Fruit fly (Drosophila melanogaster) whole organism, embryonic: ENCODE measurements around the gene CG7781.

Source experiments
- Bgb ChIP-seq: fragments of 200-800 bp; sonication (Bioruptor generic); IDR thresholded peaks from 2 replicates; pipeline ENCODE4 v1.3.6; 2022; ENCODE audit warnings: missing biosample characterization, missing genetic modification characterization; ENCODE audit not compliant: partially characterized antibody
- C15 ChIP-seq: fragments of 200-800 bp; sonication (Bioruptor generic); IDR thresholded peaks from 3 replicates; pipeline ENCODE4 v1.3.6; 2022; ENCODE audit warnings: missing biosample characterization, missing genetic modification characterization
- CG1024 ChIP-seq: fragments of 200-800 bp; sonication (Bioruptor generic); IDR thresholded peaks from 2 replicates; pipeline ENCODE4 v1.3.6; 2022; ENCODE audit warnings: missing biosample characterization, missing genetic modification characterization
- CG10959 ChIP-seq: fragments of 200-800 bp; sonication (Bioruptor generic); IDR thresholded peaks from 2 replicates; pipeline ENCODE4 v1.3.6; 2022; ENCODE audit warnings: missing biosample characterization, missing genetic modification characterization
- CG10979 ChIP-seq: fragments of 200-800 bp; sonication (Bioruptor generic); optimal IDR thresholded peaks from 2 replicates; lab custom pipeline; 2018; ENCODE audit warnings: missing biosample characterization, mild to moderate bottlenecking, missing genetic modification characterization, moderate library complexity
- CG11696 ChIP-seq: fragments of 200-800 bp; sonication (Bioruptor generic); IDR thresholded peaks from 2 replicates; pipeline ENCODE4 v1.3.6; 2022; ENCODE audit warnings: missing biosample characterization, missing genetic modification characterization
- CG12236 ChIP-seq: fragments of 200-800 bp; sonication (Bioruptor generic); optimal IDR thresholded peaks from 2 replicates; lab custom pipeline; 2016; ENCODE audit warnings: missing biosample characterization, missing genetic modification characterization
- CG12769 ChIP-seq: fragments of 200-800 bp; sonication (Bioruptor generic); optimal IDR thresholded peaks from 2 replicates; lab custom pipeline; 2019; ENCODE audit warnings: missing biosample characterization, mild to moderate bottlenecking, missing genetic modification characterization, moderate library complexity
- CG13424 ChIP-seq: fragments of 200-800 bp; sonication (Bioruptor generic); optimal IDR thresholded peaks from 2 replicates; lab custom pipeline; 2019; ENCODE audit warnings: missing biosample characterization, mild to moderate bottlenecking, missing genetic modification characterization, moderate library complexity
- CG15269 ChIP-seq: fragments of 200-800 bp; sonication (Bioruptor generic); optimal IDR thresholded peaks from 2 replicates; lab custom pipeline; 2018; ENCODE audit warnings: missing biosample characterization, mild to moderate bottlenecking, missing genetic modification characterization, moderate library complexity
- CG15514 ChIP-seq: fragments of 200-800 bp; sonication (Bioruptor generic); optimal IDR thresholded peaks from 3 replicates; lab custom pipeline; 2017; ENCODE audit warnings: missing biosample characterization, missing genetic modification characterization, mild to moderate bottlenecking, moderate library complexity, missing genetic modification reagents
- CG17359 ChIP-seq: fragments of 200-800 bp; sonication (Bioruptor generic); optimal IDR thresholded peaks from 3 replicates; lab custom pipeline; 2018; ENCODE audit warnings: missing biosample characterization, mild to moderate bottlenecking, missing genetic modification characterization, moderate library complexity
- CG17912 ChIP-seq: fragments of 200-800 bp; sonication (Bioruptor generic); optimal IDR thresholded peaks from 2 replicates; lab custom pipeline; 2018; ENCODE audit warnings: missing biosample characterization, mild to moderate bottlenecking, missing genetic modification characterization
- CG18764 ChIP-seq: fragments of 200-800 bp; sonication (Bioruptor generic); optimal IDR thresholded peaks from 3 replicates; lab custom pipeline; 2016; ENCODE audit warnings: missing biosample characterization, missing genetic modification characterization
- CG2116 ChIP-seq: fragments of 200-800 bp; sonication (Bioruptor generic); optimal IDR thresholded peaks from 3 replicates; lab custom pipeline; 2018; ENCODE audit warnings: missing biosample characterization, mild to moderate bottlenecking, missing genetic modification characterization
- CG2875 ChIP-seq: fragments of 200-800 bp; sonication (Bioruptor generic); optimal IDR thresholded peaks from 2 replicates; lab custom pipeline; 2017; ENCODE audit warnings: missing biosample characterization, mild to moderate bottlenecking, missing genetic modification characterization, missing genetic modification reagents
- CG31365 ChIP-seq: fragments of 200-800 bp; sonication (Bioruptor generic); optimal IDR thresholded peaks from 2 replicates; lab custom pipeline; 2018; ENCODE audit warnings: missing biosample characterization, mild to moderate bottlenecking, missing genetic modification characterization
- CG4404 ChIP-seq: fragments of 200-800 bp; sonication (Bioruptor generic); IDR thresholded peaks from 2 replicates; pipeline ENCODE4 v1.3.6; 2022; ENCODE audit warnings: missing biosample characterization, missing genetic modification characterization
- CG6683 ChIP-seq: fragments of 200-800 bp; sonication (Bioruptor generic); optimal IDR thresholded peaks from 2 replicates; lab custom pipeline; 2017; ENCODE audit warnings: missing biosample characterization, mild to moderate bottlenecking, missing genetic modification characterization, missing genetic modification reagents
- CG6791 ChIP-seq: fragments of 200-800 bp; sonication (Bioruptor generic); IDR thresholded peaks from 3 replicates; pipeline ENCODE4 v1.3.6; 2022; ENCODE audit warnings: missing biosample characterization, missing genetic modification characterization; ENCODE audit not compliant: partially characterized antibody
- CG7357 ChIP-seq: fragments of 200-800 bp; sonication (Bioruptor generic); IDR thresholded peaks from 3 replicates; pipeline ENCODE4 v1.3.6; 2022; ENCODE audit warnings: missing biosample characterization, missing genetic modification characterization
- CG9609 ChIP-seq: fragments of 200-800 bp; sonication (Bioruptor generic); optimal IDR thresholded peaks from 3 replicates; lab custom pipeline; 2016; ENCODE audit warnings: missing biosample characterization, missing genetic modification characterization
- Dad ChIP-seq: fragments of 200-800 bp; sonication (Bioruptor generic); optimal IDR thresholded peaks from 3 replicates; lab custom pipeline; 2016; ENCODE audit warnings: missing biosample characterization, missing genetic modification characterization
- Ets97D ChIP-seq: fragments of 200-800 bp; sonication (Bioruptor generic); optimal IDR thresholded peaks from 3 replicates; lab custom pipeline; 2016; ENCODE audit warnings: missing biosample characterization, missing genetic modification characterization
- H2.0 ChIP-seq: fragments of 200-800 bp; sonication (Bioruptor generic); IDR thresholded peaks from 2 replicates; pipeline ENCODE4 v1.3.6; 2022; ENCODE audit warnings: missing biosample characterization, missing genetic modification characterization
- NfI ChIP-seq: fragments of 200-800 bp; sonication (Bioruptor generic); optimal IDR thresholded peaks from 3 replicates; lab custom pipeline; 2018; ENCODE audit warnings: missing biosample characterization, mild to moderate bottlenecking, missing genetic modification characterization, moderate library complexity
- Ssrp ChIP-seq: fragments of 200-800 bp; sonication (Bioruptor generic); optimal IDR thresholded peaks from 2 replicates; lab custom pipeline; 2018; ENCODE audit warnings: missing biosample characterization, mild to moderate bottlenecking, missing genetic modification characterization, moderate library complexity
- Tbp ChIP-seq: fragments of >200 bp; optimal IDR thresholded peaks from 2 replicates; lab custom pipeline; 2018; ENCODE audit warnings: missing biosample characterization, missing genetic modification characterization
- abd-A ChIP-seq: fragments of 200-800 bp; sonication (Bioruptor generic); optimal IDR thresholded peaks from 3 replicates; lab custom pipeline; 2019; ENCODE audit warnings: missing biosample characterization, mild to moderate bottlenecking, missing genetic modification characterization, moderate library complexity
- bab2 ChIP-seq: fragments of 200-800 bp; sonication (Bioruptor generic); optimal IDR thresholded peaks from 2 replicates; lab custom pipeline; 2016; ENCODE audit warnings: missing biosample characterization, missing genetic modification characterization
- bigmax ChIP-seq: fragments of 200-800 bp; sonication (Bioruptor generic); optimal IDR thresholded peaks from 2 replicates; lab custom pipeline; 2018; ENCODE audit warnings: missing biosample characterization, mild to moderate bottlenecking, missing genetic modification characterization
- bsh ChIP-seq, 2 experiments: fragments of 200-800 bp; sonication (Bioruptor generic); optimal IDR thresholded peaks; 2 replicates each; lab custom pipeline; 2017 to 2018; ENCODE audit warnings: mild to moderate bottlenecking in 2 of 2, missing biosample characterization in 2 of 2, missing genetic modification characterization in 2 of 2, moderate library complexity in 1 of 2
- cwo ChIP-seq: fragments of 200-800 bp; sonication (Bioruptor generic); optimal IDR thresholded peaks from 3 replicates; lab custom pipeline; 2017; ENCODE audit warnings: missing biosample characterization, missing genetic modification characterization, mild to moderate bottlenecking, moderate library complexity, missing genetic modification reagents
- dimm ChIP-seq: fragments of 200-800 bp; sonication (Bioruptor generic); IDR thresholded peaks from 2 replicates; pipeline ENCODE4 v1.3.6; 2022; ENCODE audit warnings: missing biosample characterization, missing genetic modification characterization
- ems ChIP-seq: fragments of 200-800 bp; sonication (Bioruptor generic); optimal IDR thresholded peaks from 3 replicates; lab custom pipeline; 2016; ENCODE audit warnings: missing biosample characterization, missing genetic modification characterization
- eyg ChIP-seq: fragments of 200-800 bp; sonication (Bioruptor generic); optimal IDR thresholded peaks from 3 replicates; lab custom pipeline; 2016; ENCODE audit warnings: missing biosample characterization, missing genetic modification characterization
- fd3F ChIP-seq: fragments of 200-800 bp; sonication (Bioruptor generic); optimal IDR thresholded peaks from 2 replicates; lab custom pipeline; 2018; ENCODE audit warnings: missing biosample characterization, mild to moderate bottlenecking, missing genetic modification characterization, moderate library complexity
- insv ChIP-seq, 2 experiments: fragments of 200-800 bp; sonication (Bioruptor generic); optimal IDR thresholded peaks; 3 replicates each; lab custom pipeline; 2016 to 2018; ENCODE audit warnings: missing biosample characterization in 2 of 2, missing genetic modification characterization in 2 of 2
- ken ChIP-seq: fragments of 200-800 bp; sonication (Bioruptor generic); IDR thresholded peaks from 3 replicates; pipeline ENCODE4 v1.3.6; 2022; ENCODE audit warnings: missing biosample characterization, missing genetic modification characterization
- lbe ChIP-seq: fragments of 200-800 bp; sonication (Bioruptor generic); optimal IDR thresholded peaks from 2 replicates; lab custom pipeline; 2016; ENCODE audit warnings: missing biosample characterization, mild to moderate bottlenecking, missing genetic modification characterization
- mirr ChIP-seq: fragments of 200-800 bp; sonication (Bioruptor generic); optimal IDR thresholded peaks from 3 replicates; lab custom pipeline; 2018; ENCODE audit warnings: missing biosample characterization, mild to moderate bottlenecking, missing genetic modification characterization
- otp ChIP-seq: fragments of 200-800 bp; sonication (Bioruptor generic); IDR thresholded peaks from 3 replicates; pipeline ENCODE4, ENCODE4 v1.3.6; 2022; ENCODE audit warnings: missing biosample characterization, missing genetic modification characterization
- prd ChIP-seq, 3 experiments: fragments of >200 bp in 2 of 3; fragments of 200-800 bp in 1 of 3; sonication (Bioruptor generic) in 1 of 3; optimal IDR thresholded peaks in 2 of 3; IDR thresholded peaks in 1 of 3; 2 replicates in 2 of 3; 3 replicates in 1 of 3; pipeline versions ENCODE4 v1.3.6 to Lab custom; 2017 to 2022; ENCODE audit warnings: missing biosample characterization in 1 of 3, missing genetic modification characterization in 1 of 3
- psq ChIP-seq: fragments of 200-800 bp; sonication (Bioruptor generic); optimal IDR thresholded peaks from 2 replicates; lab custom pipeline; 2017; ENCODE audit warnings: missing biosample characterization, missing genetic modification characterization
- tll ChIP-seq, 2 experiments: fragments of 200-800 bp in 1 of 2; fragments of >200 bp in 1 of 2; sonication (Bioruptor generic) in 1 of 2; optimal IDR thresholded peaks; 2 replicates each; lab custom pipeline; 2017 to 2019; ENCODE audit warnings: missing biosample characterization in 2 of 2, missing genetic modification characterization in 2 of 2, mild to moderate bottlenecking in 1 of 2, moderate library complexity in 1 of 2
- tna ChIP-seq: fragments of 200-800 bp; sonication (Bioruptor generic); IDR thresholded peaks from 2 replicates; pipeline ENCODE4 v1.3.6; 2022; ENCODE audit warnings: missing biosample characterization, missing genetic modification characterization; ENCODE audit not compliant: partially characterized antibody
- ttk ChIP-seq: fragments of 200-800 bp; sonication (Bioruptor generic); IDR thresholded peaks from 2 replicates; pipeline ENCODE4 v2.1.2; 2022; ENCODE audit warnings: missing biosample characterization, missing genetic modification characterization
- zen ChIP-seq: fragments of 200-800 bp; sonication (Bioruptor generic); optimal IDR thresholded peaks from 3 replicates; lab custom pipeline; 2018; ENCODE audit warnings: missing biosample characterization, mild to moderate bottlenecking, missing genetic modification characterization, moderate library complexity

The CG7781 gene

DNA sequence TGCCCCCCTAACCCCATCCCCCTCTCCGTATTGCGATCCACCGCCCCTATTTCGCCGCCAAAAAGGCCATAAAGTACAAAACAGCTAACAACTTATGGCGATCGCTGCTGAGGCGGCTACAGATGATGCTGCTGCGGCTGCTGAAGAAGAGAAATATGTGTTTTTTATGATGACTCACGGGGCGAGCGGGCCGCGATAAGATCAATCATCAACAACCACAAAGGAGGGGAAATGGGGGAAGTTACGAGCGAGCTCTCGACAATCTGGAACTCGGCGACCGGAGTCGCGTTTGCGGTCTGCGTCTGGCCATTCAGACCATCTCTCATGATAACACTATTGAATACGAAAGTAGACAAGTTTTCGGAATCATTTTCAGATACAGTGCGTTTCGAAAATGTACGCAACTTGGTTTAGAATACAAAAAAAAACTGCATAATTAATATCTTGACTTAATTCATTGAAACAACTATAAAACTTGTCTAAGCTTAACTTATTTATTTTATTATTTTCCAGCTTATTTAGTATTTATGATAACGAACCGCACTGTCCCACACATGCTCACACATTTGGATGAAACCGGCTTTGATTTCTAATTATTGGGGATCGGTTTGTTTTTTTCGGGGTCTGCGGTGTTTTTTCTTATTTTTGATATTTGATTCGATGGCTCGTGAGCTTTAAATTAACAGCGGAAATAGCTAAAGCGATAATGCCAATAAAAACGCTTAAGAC is 32.9 kb downstream of the CG7781 start (continued):
- TF ChIP-seq Ssrp (tag; lab: Kevin White, UChicago) (peak; percentile 93), CG15514 (GFP tag; lab: Kevin White, UChicago) (peak; percentile 86), CG7357 (GFP tag; lab: Robert Waterston, UW) (peak; percentile 90), CG10979 (tag; lab: Kevin White, UChicago) (peak; percentile 97), mirr (GFP tag; lab: Kevin White, UChicago) (peak; percentile 92), CG1024 (GFP tag; lab: Robert Waterston, UW) (peak; percentile 89), CG11696 (GFP tag; lab: Robert Waterston, UW) (peak; percentile 93), CG6791 (no peak), Ets97D (GFP tag; lab: Kevin White, UChicago) (peak; percentile 72), CG15269 (tag; lab: Kevin White, UChicago) (peak; percentile 97), CG12769 (peak; percentile 95), CG9609 (GFP tag; lab: Kevin White, UChicago) (peak; percentile 85), ems (GFP tag; lab: Kevin White, UChicago) (peak; percentile 93), CG31365 (tag; lab: Kevin White, UChicago) (peak; percentile 86), otp (peak; percentile 96), CG17359 (tag; lab: Kevin White, UChicago) (peak; percentile 98), lbe (GFP tag; lab: Kevin White, UChicago) (peak; percentile 32), cwo (GFP tag; lab: Kevin White, UChicago) (peak; percentile 94), ken (GFP tag; lab: Robert Waterston, UW) (peak; percentile 96), psq (GFP tag; lab: Kevin White, UChicago) (peak; percentile 69), dimm (GFP tag; lab: Robert Waterston, UW) (peak; percentile 94), NfI (GFP tag; lab: Kevin White, UChicago) (peak; percentile 96), CG17912 (GFP tag; lab: Kevin White, UChicago) (peak; percentile 95), ttk (GFP tag; lab: Robert Waterston, UW) (peak; percentile 95), bigmax (GFP tag; lab: Kevin White, UChicago) (peak; percentile 59), CG12236 (GFP tag; lab: Kevin White, UChicago) (peak; percentile 90), Tbp (GFP tag; lab: Kevin White, UChicago) (no peak), CG2875 (peak; percentile 94), abd-A (tag; lab: Kevin White, UChicago) (peak; percentile 98), bsh (GFP tag; optimal IDR thresholded peaks at IDR 0.05; lab: Kevin White, UChicago) (peak in 1 of 2 experiments; percentile 97), insv (GFP tag; optimal IDR thresholded peaks at IDR 0.05; lab: Kevin White, UChicago) (peak; percentile 42 to 77), Bgb (GFP tag; lab: Robert Waterston, UW) (no peak), CG6683 (GFP tag; lab: Kevin White, UChicago) (peak; percentile 91), fd3F (GFP tag; lab: Kevin White, UChicago) (peak; percentile 95), zen (tag; lab: Kevin White, UChicago) (peak; percentile 86), CG2116 (peak; percentile 70), bab2 (GFP tag; lab: Kevin White, UChicago) (peak; percentile 90), Dad (GFP tag; lab: Kevin White, UChicago) (peak; percentile 92), CG18764 (peak; percentile 91), H2.0 (GFP tag; lab: Robert Waterston, UW) (peak; percentile 96), CG10959 (GFP tag; lab: Robert Waterston, UW) (peak; percentile 93), CG13424 (peak; percentile 97), tna (no peak), prd (optimal IDR thresholded peaks at IDR 0.05; lab: Kevin White, UChicago) (no peak), prd (GFP tag; IDR thresholded peaks at IDR 0.05; lab: Robert Waterston, UW) (peak; percentile 97), C15 (GFP tag; lab: Robert Waterston, UW) (peak; percentile 93), eyg (GFP tag; lab: Kevin White, UChicago) (peak; percentile 85), tll (GFP tag; optimal IDR thresholded peaks at IDR 0.05; lab: Kevin White, UChicago) (peak in 1 of 2 experiments; percentile 36), CG4404 (GFP tag; lab: Robert Waterston, UW) (peak; percentile 91)
